Fruit fly (Drosophila melanogaster): ENCODE measurements around the gene CG13299.

CG13299 gene

dm6 chr3L:6192822-6193555 is 39.2 kb downstream of the CG13299 start, which contains the start of the genes Sf3b6 and Tnpo (continued):
- TF ChIP-seq Ets96B (tag; optimal IDR thresholded peaks at IDR 0.05): peak; percentile 73
- TF ChIP-seq vri (GFP tag; optimal IDR thresholded peaks at IDR 0.05): no peak
- TF ChIP-seq CG6808 (GFP tag; optimal IDR thresholded peaks at IDR 0.05): no peak
- TF ChIP-seq CG6792 (GFP tag; optimal IDR thresholded peaks at IDR 0.05): peak; percentile 75
- peak; percentile 82 for TF ChIP-seq Ets21C (GFP tag; optimal IDR thresholded peaks at IDR 0.05)
- TF ChIP-seq Eip75B (GFP tag; optimal IDR thresholded peaks at IDR 0.05): no peak
- TF ChIP-seq Hr4 (GFP tag; optimal IDR thresholded peaks at IDR 0.05): no peak
- TF ChIP-seq cyc (GFP tag; optimal IDR thresholded peaks at IDR 0.05): peak; percentile 79
- no peak for TF ChIP-seq CG3919 (GFP tag; optimal IDR thresholded peaks at IDR 0.05)

dm6 chr3L:6188995-6189927 is 42.9 kb downstream of the CG13299 start, which contains the start of the genes D19A and CG7386:
Gene D19A (minus strand): TSS chr3L:6189123.
Gene CG7386 (plus strand): TSS chr3L:6189745.
- TF ChIP-seq CG1621 (tag; optimal IDR thresholded peaks at IDR 0.05) (peak; percentile 21), CG11902 (GFP tag; optimal IDR thresholded peaks at IDR 0.05) (peak; percentile 26), Blimp-1 (GFP tag; optimal IDR thresholded peaks at IDR 0.05) (no peak), Hr38 (GFP tag; optimal IDR thresholded peaks at IDR 0.05) (no peak), CG16779 (tag; optimal IDR thresholded peaks at IDR 0.05) (no peak), net (GFP tag; optimal IDR thresholded peaks at IDR 0.05) (no peak), CG8119 (GFP tag; IDR thresholded peaks at IDR 0.05) (peak; percentile 25; the same call in 1 of the 3 replicates), esn (GFP tag; optimal IDR thresholded peaks at IDR 0.05) (peak; percentile 67), lz (GFP tag; optimal IDR thresholded peaks at IDR 0.05) (peak; percentile 56), topi (GFP tag; optimal IDR thresholded peaks at IDR 0.05) (peak; percentile 50), CG6792 (GFP tag; optimal IDR thresholded peaks at IDR 0.05) (peak; percentile 34), CG11294 (GFP tag; IDR thresholded peaks at IDR 0.05) (no peak), Hr4 (GFP tag; optimal IDR thresholded peaks at IDR 0.05) (peak; percentile 49), dsx (GFP tag; optimal IDR thresholded peaks at IDR 0.05; ENCODE audit: poor library complexity, severe bottlenecking) (peak; percentile 19), CG4318 (GFP tag; optimal IDR thresholded peaks at IDR 0.05) (no peak), CG7368 (GFP tag; optimal IDR thresholded peaks at IDR 0.05) (no peak), svp (GFP tag) (peak; percentile 89), CG10631 (GFP tag; optimal IDR thresholded peaks at IDR 0.05) (peak; percentile 58), Smox (GFP tag; optimal IDR thresholded peaks at IDR 0.05) (no peak), CG6854 (GFP tag; optimal IDR thresholded peaks at IDR 0.05) (no peak), CG6276 (GFP tag; optimal IDR thresholded peaks at IDR 0.05) (no peak), acj6 (GFP tag; optimal IDR thresholded peaks at IDR 0.05) (peak; percentile 42), CG6808 (GFP tag; optimal IDR thresholded peaks at IDR 0.05) (no peak), Lpt (GFP tag; optimal IDR thresholded peaks at IDR 0.05) (peak; percentile 10), CG32006 (GFP tag; optimal IDR thresholded peaks at IDR 0.05) (peak; percentile 56), Sox14 (GFP tag; optimal IDR thresholded peaks at IDR 0.05) (peak; percentile 50), salr (GFP tag; optimal IDR thresholded peaks at IDR 0.05) (peak in 1 of 2 experiments; percentile 40), CG34406 (GFP tag; optimal IDR thresholded peaks at IDR 0.05) (peak; percentile 38), CG8632 (GFP tag; optimal IDR thresholded peaks at IDR 0.05) (peak; percentile 32), Eip78C (GFP tag) (peak; percentile 61), Eip93F (GFP tag; optimal IDR thresholded peaks at IDR 0.05) (no peak), achi (GFP tag; optimal IDR thresholded peaks at IDR 0.05) (peak; percentile 56), CG6163 (GFP tag; IDR thresholded peaks at IDR 0.05) (peak; percentile 66), CG31627 (GFP tag; optimal IDR thresholded peaks at IDR 0.05) (peak; percentile 69), CG10669 (GFP tag; optimal IDR thresholded peaks at IDR 0.05) (no peak), Sox15 (GFP tag; optimal IDR thresholded peaks at IDR 0.05) (peak; percentile 20), CG9139 (GFP tag; optimal IDR thresholded peaks at IDR 0.05) (no peak), Eip75B (GFP tag; optimal IDR thresholded peaks at IDR 0.05) (no peak), Gug (GFP tag; IDR thresholded peaks at IDR 0.05) (peak; percentile 42), CG15336 (GFP tag; IDR thresholded peaks at IDR 0.05) (peak; percentile 50), ss (GFP tag; optimal IDR thresholded peaks at IDR 0.05) (peak; percentile 17 to 35), cyc (GFP tag; optimal IDR thresholded peaks at IDR 0.05) (peak; percentile 46), CG3919 (GFP tag; optimal IDR thresholded peaks at IDR 0.05) (peak; percentile 48)

All from whole organism, prepupa.